Worm (Caenorhabditis elegans) whole organism, midembryonic: ENCODE measurements around the gene cyp-33C4.

Experiments
- T22C8.4 ChIP-seq: fragments of 200-800 bp; sonication (Bioruptor generic); IDR thresholded peaks from 2 replicates; pipeline ENCODE4 v1.3.6; 2022; ENCODE audit warnings: missing genetic modification characterization, missing compliant biosample characterization
- cog-1 ChIP-seq: sonication (generic microtip); optimal IDR thresholded peaks from 2 replicates; lab custom pipeline; 2016; ENCODE audit warnings: missing genetic modification characterization, missing compliant biosample characterization
- flt-1 ChIP-seq: fragments of 200-800 bp; sonication (Bioruptor generic); IDR thresholded peaks from 2 replicates; pipeline ENCODE4 v1.3.6; 2022; ENCODE audit warnings: missing genetic modification characterization, missing compliant biosample characterization
- klf-2 ChIP-seq: fragments of 200-800 bp; sonication (Bioruptor generic); conservative IDR thresholded peaks from 2 replicates; pipeline ENCODE4 v1.3.6; 2022; ENCODE audit warnings: missing genetic modification reagents, missing genetic modification characterization, missing compliant biosample characterization
- med-1 ChIP-seq: sonication (generic microtip); optimal IDR thresholded peaks from 2 replicates; lab custom pipeline; 2017; ENCODE audit warnings: missing genetic modification characterization, mild to moderate bottlenecking, missing compliant biosample characterization, antibody characterized with exemption, missing genetic modification reagents; ENCODE audit not compliant: insufficient read depth
- ref-1 ChIP-seq: fragments of 200-800 bp; sonication (Bioruptor generic); conservative IDR thresholded peaks from 2 replicates; pipeline ENCODE4 v1.3.6; 2022; ENCODE audit warnings: missing genetic modification reagents, missing genetic modification characterization, missing compliant biosample characterization
- tab-1 ChIP-seq: fragments of 200-800 bp; sonication (Bioruptor generic); IDR thresholded peaks from 2 replicates; pipeline ENCODE4 v1.3.6; 2022; ENCODE audit warnings: missing genetic modification characterization, missing compliant biosample characterization
- ztf-23 ChIP-seq: fragments of 200-800 bp; sonication (Bioruptor generic); IDR thresholded peaks from 2 replicates; pipeline ENCODE4 v1.3.6; 2022; ENCODE audit warnings: missing genetic modification reagents, missing genetic modification characterization, missing compliant biosample characterization
- ztf-29 ChIP-seq: fragments of 200-800 bp; sonication (Bioruptor generic); IDR thresholded peaks from 2 replicates; pipeline ENCODE4 v1.3.6; 2022; ENCODE audit warnings: missing genetic modification reagents, missing genetic modification characterization, missing compliant biosample characterization

Gene cyp-33C4

ce11 chrV:2235848-2236247 is at the start of gene cyp-33C4:
cyp-33C4 (plus strand) TSS chrV:2236140.
- TF ChIP-seq ref-1 (GFP tag; lab: Robert Waterston, UW), result no peak
- no peak for TF ChIP-seq ztf-29 (GFP tag; lab: Robert Waterston, UW)
- TF ChIP-seq klf-2 (GFP tag; lab: Robert Waterston, UW), result no peak
- no peak for TF ChIP-seq ztf-23 (GFP tag; lab: Robert Waterston, UW)
- TF ChIP-seq T22C8.4 (GFP tag; lab: Robert Waterston, UW), result no peak
- no peak for TF ChIP-seq med-1 (GFP tag; lab: Kevin White, UChicago)
- no peak for TF ChIP-seq tab-1 (GFP tag; lab: Robert Waterston, UW)
- TF ChIP-seq flt-1, result no peak
- TF ChIP-seq cog-1 (tag; lab: Kevin White, UChicago), result no peak

- no peak for TF ChIP-seq ref-1 (GFP tag; lab: Robert Waterston, UW)
- TF ChIP-seq cog-1 (tag; lab: Kevin White, UChicago), result no peak
- no peak for TF ChIP-seq ztf-29 (GFP tag; lab: Robert Waterston, UW)
- TF ChIP-seq klf-2 (GFP tag; lab: Robert Waterston, UW), result no peak
- TF ChIP-seq T22C8.4 (GFP tag; lab: Robert Waterston, UW), result no peak
- no peak for TF ChIP-seq ztf-23 (GFP tag; lab: Robert Waterston, UW)
- TF ChIP-seq flt-1, result no peak
- no peak for TF ChIP-seq med-1 (GFP tag; lab: Kevin White, UChicago)
- TF ChIP-seq tab-1 (GFP tag; lab: Robert Waterston, UW), result no peak
These were observed 48.0 kb upstream of the cyp-33C4 start, which contains the start of gene Y5H2B.3 for ce11 chrV:2187864-2188345. Y5H2B.3 (plus strand) TSS chrV:2188295.

DNA sequence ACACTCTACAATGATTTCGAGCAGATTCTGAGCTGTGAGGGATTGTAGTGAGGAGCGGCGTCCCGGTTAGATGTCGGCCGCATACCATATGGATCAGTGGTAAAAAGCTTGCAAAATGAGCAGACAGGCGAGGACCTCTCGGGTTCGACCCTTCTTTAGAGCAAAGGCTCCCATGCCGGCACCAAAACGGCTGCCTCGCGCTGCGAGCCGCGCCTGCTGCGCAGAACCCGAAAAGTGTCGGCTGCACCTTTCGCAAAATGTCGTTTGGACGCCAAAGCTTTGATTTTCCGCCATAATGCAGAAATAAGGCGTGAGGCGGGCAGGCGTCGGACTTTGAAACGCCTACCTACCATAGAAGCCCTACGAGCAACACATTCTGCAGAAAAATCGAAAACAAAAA is 45.6 kb upstream of the cyp-33C4 start:
- TF ChIP-seq ztf-29 (GFP tag; lab: Robert Waterston, UW), result no peak
- TF ChIP-seq klf-2 (GFP tag; lab: Robert Waterston, UW), result no peak
- no peak for TF ChIP-seq med-1 (GFP tag; lab: Kevin White, UChicago)
- TF ChIP-seq cog-1 (tag; lab: Kevin White, UChicago), result no peak
- no peak for TF ChIP-seq tab-1 (GFP tag; lab: Robert Waterston, UW)
- TF ChIP-seq T22C8.4 (GFP tag; lab: Robert Waterston, UW), result no peak

DNA sequence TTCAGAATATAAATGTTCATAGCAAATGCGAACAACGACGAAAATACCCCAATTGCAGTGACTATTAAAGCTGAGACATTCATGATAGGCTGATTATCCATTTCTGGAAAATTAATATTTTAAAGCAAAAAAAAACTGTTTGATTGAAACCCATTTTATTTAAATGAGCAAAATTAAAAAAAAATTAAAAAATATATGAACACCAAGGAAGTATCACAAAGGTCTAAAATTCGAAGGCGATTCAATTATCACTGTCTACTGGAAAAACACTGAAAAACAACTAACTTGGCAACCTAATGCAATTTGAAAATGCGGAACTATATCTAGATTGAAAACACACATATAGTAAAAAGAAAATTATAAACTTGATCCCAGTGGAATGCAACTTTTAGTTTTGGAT is 44.8 kb upstream of the cyp-33C4 start, which contains the start of gene srbc-42:
srbc-42 (minus strand) TSS at position 101 of the 400 bp plus-strand sequence.
- TF ChIP-seq flt-1 (no peak), klf-2 (GFP tag; lab: Robert Waterston, UW) (no peak), ref-1 (GFP tag; lab: Robert Waterston, UW) (no peak), T22C8.4 (GFP tag; lab: Robert Waterston, UW) (no peak), ztf-23 (GFP tag; lab: Robert Waterston, UW) (no peak), ztf-29 (GFP tag; lab: Robert Waterston, UW) (no peak), med-1 (GFP tag; lab: Kevin White, UChicago) (no peak), cog-1 (tag; lab: Kevin White, UChicago) (no peak), tab-1 (GFP tag; lab: Robert Waterston, UW) (no peak)

DNA sequence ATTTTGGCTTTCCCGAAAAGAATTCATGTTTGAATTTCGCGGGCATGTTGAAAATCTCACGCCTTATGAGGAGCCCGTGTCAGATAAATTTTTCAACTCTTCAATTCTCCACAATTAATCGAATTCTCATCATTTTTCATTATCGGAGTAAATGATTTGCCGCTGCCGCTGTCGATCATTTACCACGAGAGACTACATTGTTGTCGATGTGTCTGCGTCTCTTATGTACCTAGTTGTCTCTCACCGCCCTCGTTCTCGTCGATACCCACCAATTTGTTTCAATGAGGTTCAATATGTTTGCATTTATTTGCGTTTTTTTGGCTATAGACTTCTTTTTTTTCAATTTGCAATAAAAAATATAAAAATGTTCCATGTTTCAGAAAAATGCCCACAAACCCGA is 43.8 kb upstream of the cyp-33C4 start, which contains the start of gene nhr-13:
nhr-13 (plus strand) TSS at position 369 of the 400 bp plus-strand sequence.
- TF ChIP-seq ztf-23 (GFP tag; lab: Robert Waterston, UW), result no peak
- no peak for TF ChIP-seq flt-1
- TF ChIP-seq ztf-29 (GFP tag; lab: Robert Waterston, UW), result no peak
- TF ChIP-seq ref-1 (GFP tag; lab: Robert Waterston, UW), result no peak
- TF ChIP-seq klf-2 (GFP tag; lab: Robert Waterston, UW), result no peak

DNA sequence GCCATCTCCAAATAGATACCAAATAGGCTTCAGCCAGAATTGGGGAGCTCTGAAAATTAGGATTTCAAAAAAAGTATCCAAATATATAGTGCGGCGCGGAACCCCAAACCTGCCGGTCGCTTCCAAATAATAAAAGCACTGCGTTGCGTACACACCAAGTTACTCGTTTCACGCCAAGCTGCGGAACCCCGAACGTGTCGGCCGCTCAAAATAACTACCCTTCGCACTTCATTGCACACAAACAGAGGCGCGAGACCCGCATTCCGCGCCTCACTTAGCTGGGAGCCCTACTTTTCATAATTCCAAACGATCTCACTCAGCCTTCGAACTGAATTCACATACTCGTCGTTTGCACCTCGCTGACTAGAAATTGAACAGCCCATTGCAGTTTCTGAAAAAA is 36.3 kb upstream of the cyp-33C4 start:
- no peak for TF ChIP-seq klf-2 (GFP tag; lab: Robert Waterston, UW)
- TF ChIP-seq ref-1 (GFP tag; lab: Robert Waterston, UW), result no peak
- TF ChIP-seq med-1 (GFP tag; lab: Kevin White, UChicago), result no peak
- TF ChIP-seq cog-1 (tag; lab: Kevin White, UChicago), result no peak
- TF ChIP-seq ztf-23 (GFP tag; lab: Robert Waterston, UW), result no peak
- no peak for TF ChIP-seq T22C8.4 (GFP tag; lab: Robert Waterston, UW)
- no peak for TF ChIP-seq tab-1 (GFP tag; lab: Robert Waterston, UW)
- TF ChIP-seq flt-1, result no peak
- no peak for TF ChIP-seq ztf-29 (GFP tag; lab: Robert Waterston, UW)

ce11 chrV:2200402-2200801 is 35.5 kb upstream of the cyp-33C4 start:
- TF ChIP-seq ref-1 (GFP tag; lab: Robert Waterston, UW) (no peak), ztf-23 (GFP tag; lab: Robert Waterston, UW) (no peak), cog-1 (tag; lab: Kevin White, UChicago) (no peak), ztf-29 (GFP tag; lab: Robert Waterston, UW) (no peak), klf-2 (GFP tag; lab: Robert Waterston, UW) (no peak), med-1 (GFP tag; lab: Kevin White, UChicago) (no peak), flt-1 (no peak), tab-1 (GFP tag; lab: Robert Waterston, UW) (no peak)

DNA sequence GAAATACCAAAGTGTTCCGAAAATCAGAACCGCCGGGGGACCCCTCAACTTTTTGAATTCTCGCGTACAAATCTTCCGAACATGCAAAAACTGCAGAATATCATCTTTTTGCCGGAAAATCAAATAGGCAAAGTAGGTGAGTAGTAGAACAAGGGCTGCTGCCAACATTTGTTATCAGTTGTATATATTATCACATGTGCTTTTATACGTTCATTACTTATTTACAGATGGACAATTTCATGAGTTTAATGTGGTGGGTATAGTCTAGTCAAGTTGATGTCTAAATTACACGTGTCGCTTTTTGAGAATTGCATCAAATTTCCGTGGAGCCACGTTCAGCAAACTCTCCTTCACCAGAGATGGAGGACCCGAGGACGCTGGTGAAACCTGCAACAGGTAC is 34.7 kb upstream of the cyp-33C4 start, which contains the start of gene cyp-32B1:
cyp-32B1 (minus strand) TSS at position 176 of the 400 bp plus-strand sequence.
- TF ChIP-seq tab-1 (GFP tag; lab: Robert Waterston, UW) (no peak), T22C8.4 (GFP tag; lab: Robert Waterston, UW) (no peak), med-1 (GFP tag; lab: Kevin White, UChicago) (no peak), ref-1 (GFP tag; lab: Robert Waterston, UW) (no peak), klf-2 (GFP tag; lab: Robert Waterston, UW) (no peak), ztf-23 (GFP tag; lab: Robert Waterston, UW) (no peak), cog-1 (tag; lab: Kevin White, UChicago) (no peak), ztf-29 (GFP tag; lab: Robert Waterston, UW) (no peak), flt-1 (no peak)

DNA sequence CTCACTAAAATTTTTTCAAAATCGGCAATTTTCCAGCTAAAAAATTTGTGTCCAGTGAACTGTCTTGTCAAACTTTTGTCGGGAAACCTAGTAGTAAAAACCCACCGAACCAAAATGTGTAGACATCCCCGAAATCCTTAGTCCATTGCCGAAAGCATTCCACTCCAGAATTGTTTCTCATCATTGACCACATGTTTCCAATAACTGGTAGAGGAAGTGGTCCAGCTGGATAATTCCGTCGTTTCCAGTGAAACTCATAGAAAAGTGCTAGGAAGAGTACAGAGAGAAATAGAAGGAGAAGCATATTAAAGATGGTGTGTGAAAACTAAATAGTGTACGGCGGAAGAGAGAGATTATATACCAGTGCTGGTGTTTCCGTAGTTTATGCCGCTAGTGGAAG is 31.9 kb upstream of the cyp-33C4 start, which contains the start of gene cyp-33C12:
cyp-33C12 (minus strand) TSS at position 321 of the 400 bp plus-strand sequence.
- TF ChIP-seq cog-1 (tag; lab: Kevin White, UChicago) (no peak), klf-2 (GFP tag; lab: Robert Waterston, UW) (no peak), med-1 (GFP tag; lab: Kevin White, UChicago) (no peak), T22C8.4 (GFP tag; lab: Robert Waterston, UW) (no peak), tab-1 (GFP tag; lab: Robert Waterston, UW) (no peak), flt-1 (no peak)
